Worm (Caenorhabditis elegans) whole organism, early embryonic: ENCODE results near the gene lgc-31.

Experiments
- F13C5.2 ChIP-seq: sonication (generic microtip); optimal IDR thresholded peaks from 2 replicates; lab custom pipeline; 2017; ENCODE audit warnings: mild to moderate bottlenecking, missing genetic modification characterization, inconsistent platforms, missing compliant biosample characterization
- ama-1 ChIP-seq: fragments of 150-350 bp; optimal IDR thresholded peaks from 2 replicates; lab custom pipeline; 2014
- hmg-4 ChIP-seq: fragments of 200-800 bp; sonication (Bioruptor generic); optimal IDR thresholded peaks from 2 replicates; lab custom pipeline; 2018; ENCODE audit warnings: mild to moderate bottlenecking, missing genetic modification characterization, missing compliant biosample characterization
- hnd-1 ChIP-seq: sonication (generic microtip); optimal IDR thresholded peaks from 2 replicates; lab custom pipeline; 2016; ENCODE audit warnings: missing genetic modification characterization, missing compliant biosample characterization
- tra-4 ChIP-seq: sonication (generic microtip); optimal IDR thresholded peaks from 2 replicates; lab custom pipeline; 2017; ENCODE audit warnings: missing genetic modification characterization, missing compliant biosample characterization

DNA sequence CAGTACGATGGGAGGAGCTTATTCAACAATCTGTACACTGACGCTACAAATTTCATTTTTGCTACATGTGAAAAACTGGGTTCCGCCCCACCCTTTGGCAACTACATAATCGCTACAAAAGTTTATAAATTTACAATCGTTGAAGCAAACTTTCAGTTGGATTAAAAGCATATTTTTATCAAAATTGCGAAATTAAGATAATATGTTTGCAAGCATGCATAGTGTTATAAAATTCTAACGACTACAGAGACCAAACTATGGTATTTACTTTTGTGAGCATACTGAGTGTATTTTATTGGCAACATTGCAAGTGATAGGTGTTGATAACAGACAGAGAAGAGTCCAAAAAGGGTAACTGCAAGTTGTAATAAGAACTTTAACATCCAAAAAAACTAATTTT, 43.2 kb downstream of the lgc-31 start, which contains the start of gene C06B8.2:
- TF ChIP-seq hmg-4 (GFP tag; lab: Kevin White, UChicago) (no peak), ama-1 (lab: Kevin White, UChicago) (no peak), hnd-1 (tag; lab: Kevin White, UChicago) (no peak), tra-4 (tag; lab: Kevin White, UChicago) (no peak), F13C5.2 (tag; lab: Kevin White, UChicago) (no peak)
